Fruit fly (Drosophila melanogaster) whole organism, embryonic: ENCODE data around the gene nAChRalpha7.

Experiments used
- CG10543 ChIP-seq: fragments of 200-800 bp; sonication (Bioruptor generic); optimal IDR thresholded peaks from 3 replicates; lab custom pipeline; 2017; ENCODE audit warnings: missing biosample characterization, mild to moderate bottlenecking, missing genetic modification characterization, moderate library complexity
- CG10979 ChIP-seq: fragments of 200-800 bp; sonication (Bioruptor generic); optimal IDR thresholded peaks from 2 replicates; lab custom pipeline; 2018; ENCODE audit warnings: missing biosample characterization, mild to moderate bottlenecking, missing genetic modification characterization, moderate library complexity
- CG11504 ChIP-seq: fragments of 200-800 bp; sonication (Bioruptor generic); optimal IDR thresholded peaks from 3 replicates; lab custom pipeline; 2019; ENCODE audit warnings: missing biosample characterization, mild to moderate bottlenecking, missing genetic modification characterization, moderate library complexity
- CG11696 ChIP-seq: fragments of 200-800 bp; sonication (Bioruptor generic); IDR thresholded peaks from 2 replicates; pipeline ENCODE4 v1.3.6; 2022; ENCODE audit warnings: missing biosample characterization, missing genetic modification characterization
- CG12299 ChIP-seq: fragments of 200-800 bp; sonication (Bioruptor generic); optimal IDR thresholded peaks from 2 replicates; lab custom pipeline; 2018; ENCODE audit warnings: missing biosample characterization, mild to moderate bottlenecking, missing genetic modification characterization
- CG1529 ChIP-seq: fragments of 200-800 bp; sonication (Bioruptor generic); optimal IDR thresholded peaks from 3 replicates; lab custom pipeline; 2018; ENCODE audit warnings: missing biosample characterization, missing genetic modification characterization
- CG17568 ChIP-seq: fragments of 200-800 bp; sonication (Bioruptor generic); optimal IDR thresholded peaks from 2 replicates; lab custom pipeline; 2018; ENCODE audit warnings: missing biosample characterization, mild to moderate bottlenecking, missing genetic modification characterization, moderate library complexity
- CG18619 ChIP-seq: fragments of 200-800 bp; sonication (Bioruptor generic); optimal IDR thresholded peaks from 3 replicates; lab custom pipeline; 2017; ENCODE audit warnings: missing biosample characterization, mild to moderate bottlenecking, missing genetic modification characterization
- CG2199 ChIP-seq: fragments of 200-800 bp; sonication (Bioruptor generic); IDR thresholded peaks from 3 replicates; pipeline ENCODE4 v1.3.6; 2022; ENCODE audit warnings: missing biosample characterization, missing genetic modification characterization
- CG4404 ChIP-seq: fragments of 200-800 bp; sonication (Bioruptor generic); IDR thresholded peaks from 2 replicates; pipeline ENCODE4 v1.3.6; 2022; ENCODE audit warnings: missing biosample characterization, missing genetic modification characterization
- CG6791 ChIP-seq: fragments of 200-800 bp; sonication (Bioruptor generic); IDR thresholded peaks from 3 replicates; pipeline ENCODE4 v1.3.6; 2022; ENCODE audit warnings: missing biosample characterization, missing genetic modification characterization; ENCODE audit not compliant: partially characterized antibody
- CG7987 ChIP-seq: fragments of 200-800 bp; sonication (Bioruptor generic); optimal IDR thresholded peaks from 2 replicates; lab custom pipeline; 2018; ENCODE audit warnings: missing biosample characterization, mild to moderate bottlenecking, missing genetic modification characterization, moderate library complexity
- CG8290 ChIP-seq, 3 experiments: fragments of 200-800 bp; sonication (Bioruptor generic); optimal IDR thresholded peaks; 2 replicates each; lab custom pipeline; 2016 to 2019; ENCODE audit warnings: missing biosample characterization in 3 of 3, missing genetic modification characterization in 3 of 3, mild to moderate bottlenecking in 2 of 3, moderate library complexity in 1 of 3
- CG8944 ChIP-seq: fragments of 200-800 bp; sonication (Bioruptor generic); optimal IDR thresholded peaks from 3 replicates; lab custom pipeline; 2016; ENCODE audit warnings: missing biosample characterization, missing genetic modification characterization
- CG9437 ChIP-seq: fragments of 200-800 bp; sonication (Bioruptor generic); optimal IDR thresholded peaks from 2 replicates; lab custom pipeline; 2018; ENCODE audit warnings: missing biosample characterization, mild to moderate bottlenecking, missing genetic modification characterization
- CG9609 ChIP-seq: fragments of 200-800 bp; sonication (Bioruptor generic); optimal IDR thresholded peaks from 3 replicates; lab custom pipeline; 2016; ENCODE audit warnings: missing biosample characterization, missing genetic modification characterization
- CG9797 ChIP-seq: fragments of 200-800 bp; sonication (Bioruptor generic); optimal IDR thresholded peaks from 3 replicates; lab custom pipeline; 2018; ENCODE audit warnings: missing biosample characterization, mild to moderate bottlenecking, missing genetic modification characterization
- Dad ChIP-seq: fragments of 200-800 bp; sonication (Bioruptor generic); optimal IDR thresholded peaks from 3 replicates; lab custom pipeline; 2016; ENCODE audit warnings: missing biosample characterization, missing genetic modification characterization
- Dll ChIP-seq: fragments of 200-800 bp; sonication (Bioruptor generic); IDR thresholded peaks from 4 replicates; pipeline ENCODE4 v1.3.6; 2022; ENCODE audit warnings: missing biosample characterization, missing genetic modification characterization; ENCODE audit not compliant: partially characterized antibody
- ERR ChIP-seq: fragments of 200-800 bp; sonication (Bioruptor generic); optimal IDR thresholded peaks from 2 replicates; lab custom pipeline; 2016; ENCODE audit warnings: missing biosample characterization, missing genetic modification characterization
- HmgZ ChIP-seq: fragments of 200-800 bp; sonication (Bioruptor generic); optimal IDR thresholded peaks from 2 replicates; lab custom pipeline; 2018; ENCODE audit warnings: missing biosample characterization, mild to moderate bottlenecking, missing genetic modification characterization
- Hmr ChIP-seq: fragments of 200-800 bp; sonication (Bioruptor generic); optimal IDR thresholded peaks from 3 replicates; lab custom pipeline; 2017; ENCODE audit warnings: mild to moderate bottlenecking, missing biosample characterization, missing genetic modification reagents, missing genetic modification characterization
- NC2β ChIP-seq: fragments of 200-800 bp; sonication (Bioruptor generic); optimal IDR thresholded peaks from 2 replicates; lab custom pipeline; 2016; ENCODE audit warnings: missing biosample characterization, missing genetic modification characterization
- Neu2 ChIP-seq: fragments of 200-800 bp; sonication (Bioruptor generic); optimal IDR thresholded peaks from 3 replicates; lab custom pipeline; 2016; ENCODE audit warnings: missing biosample characterization, missing genetic modification characterization, borderline replicate concordance
- NfI ChIP-seq: fragments of 200-800 bp; sonication (Bioruptor generic); optimal IDR thresholded peaks from 3 replicates; lab custom pipeline; 2018; ENCODE audit warnings: missing biosample characterization, mild to moderate bottlenecking, missing genetic modification characterization, moderate library complexity
- PHDP ChIP-seq: fragments of 200-800 bp; sonication (Bioruptor generic); optimal IDR thresholded peaks from 3 replicates; lab custom pipeline; 2018; ENCODE audit warnings: missing biosample characterization, mild to moderate bottlenecking, missing genetic modification characterization, moderate library complexity
- Stat92E ChIP-seq, 3 experiments: fragments of >200 bp in 2 of 3; fragments of 200-800 bp in 1 of 3; sonication (Bioruptor generic) in 1 of 3; optimal IDR thresholded peaks; 2 replicates each; lab custom pipeline; 2017 to 2019; ENCODE audit warnings: missing biosample characterization in 3 of 3, missing genetic modification characterization in 3 of 3, mild to moderate bottlenecking in 1 of 3, moderate library complexity in 1 of 3
- Xrp1 ChIP-seq: fragments of 200-800 bp; sonication (Bioruptor generic); IDR thresholded peaks from 2 replicates; pipeline ENCODE4 v1.3.6; 2022; ENCODE audit warnings: missing biosample characterization, missing genetic modification characterization
- ac ChIP-seq: fragments of 200-800 bp; sonication (Bioruptor generic); optimal IDR thresholded peaks from 3 replicates; lab custom pipeline; 2017; ENCODE audit warnings: missing biosample characterization, mild to moderate bottlenecking, missing genetic modification characterization
- cas ChIP-seq: fragments of 200-800 bp; sonication (Bioruptor generic); IDR thresholded peaks from 2 replicates; pipeline ENCODE4 v1.3.6; 2022; ENCODE audit warnings: missing biosample characterization, missing genetic modification characterization
- dmrt11E ChIP-seq: fragments of 200-800 bp; sonication (Bioruptor generic); optimal IDR thresholded peaks from 3 replicates; lab custom pipeline; 2018; ENCODE audit warnings: missing biosample characterization, mild to moderate bottlenecking, missing genetic modification characterization, moderate library complexity
- fu2 ChIP-seq: fragments of 200-800 bp; sonication (Bioruptor generic); optimal IDR thresholded peaks from 2 replicates; lab custom pipeline; 2016; ENCODE audit warnings: missing biosample characterization, missing genetic modification characterization
- gem ChIP-seq: fragments of 200-800 bp; sonication (Bioruptor generic); optimal IDR thresholded peaks from 2 replicates; lab custom pipeline; 2019; ENCODE audit warnings: missing biosample characterization, mild to moderate bottlenecking, missing genetic modification characterization, moderate library complexity
- lab ChIP-seq: fragments of 200-800 bp; sonication (Bioruptor generic); optimal IDR thresholded peaks from 3 replicates; lab custom pipeline; 2017; ENCODE audit warnings: missing biosample characterization, missing genetic modification characterization, mild to moderate bottlenecking, moderate library complexity, missing genetic modification reagents
- lmd ChIP-seq: fragments of 200-800 bp; sonication (Bioruptor generic); IDR thresholded peaks from 2 replicates; pipeline ENCODE4 v1.3.6; 2022; ENCODE audit warnings: missing biosample characterization, missing genetic modification characterization
- mam ChIP-seq: fragments of 200-800 bp; sonication (Bioruptor generic); optimal IDR thresholded peaks from 3 replicates; lab custom pipeline; 2016; ENCODE audit warnings: missing biosample characterization, missing genetic modification characterization
- mirr ChIP-seq: fragments of 200-800 bp; sonication (Bioruptor generic); optimal IDR thresholded peaks from 3 replicates; lab custom pipeline; 2018; ENCODE audit warnings: missing biosample characterization, mild to moderate bottlenecking, missing genetic modification characterization
- nau ChIP-seq: fragments of 200-800 bp; sonication (Bioruptor generic); optimal IDR thresholded peaks from 3 replicates; lab custom pipeline; 2017; ENCODE audit warnings: missing biosample characterization, mild to moderate bottlenecking, missing genetic modification characterization, missing genetic modification reagents
- pan ChIP-seq, 4 experiments: fragments of >200 bp in 3 of 4; fragments of 200-800 bp in 1 of 4; sonication (Bioruptor generic) in 1 of 4; optimal IDR thresholded peaks in 3 of 4; IDR thresholded peaks in 1 of 4; 2 replicates each; pipeline versions ENCODE4 v1.3.6 to Lab custom; 2017 to 2022; ENCODE audit warnings: missing biosample characterization in 2 of 4, missing genetic modification characterization in 2 of 4, mixed read lengths in 1 of 4
- pnt ChIP-seq: fragments of 200-800 bp; sonication (Bioruptor generic); optimal IDR thresholded peaks from 3 replicates; lab custom pipeline; 2016; ENCODE audit warnings: missing biosample characterization, missing genetic modification characterization
- pum ChIP-seq: fragments of 200-800 bp; sonication (Bioruptor generic); optimal IDR thresholded peaks from 2 replicates; lab custom pipeline; 2016; ENCODE audit warnings: missing biosample characterization, missing genetic modification characterization
- run ChIP-seq: fragments of 200-800 bp; sonication (Bioruptor generic); optimal IDR thresholded peaks from 3 replicates; lab custom pipeline; 2018; ENCODE audit warnings: missing biosample characterization, mild to moderate bottlenecking, missing genetic modification characterization
- schlank ChIP-seq: fragments of 200-800 bp; sonication (Bioruptor generic); optimal IDR thresholded peaks from 2 replicates; lab custom pipeline; 2018; ENCODE audit warnings: missing biosample characterization, mild to moderate bottlenecking, missing genetic modification characterization
- scrt ChIP-seq: fragments of 200-800 bp; sonication (Bioruptor generic); optimal IDR thresholded peaks from 2 replicates; lab custom pipeline; 2018; ENCODE audit warnings: missing biosample characterization, mild to moderate bottlenecking, missing genetic modification characterization, moderate library complexity
- slbo ChIP-seq: fragments of 200-800 bp; sonication (Bioruptor generic); IDR thresholded peaks from 2 replicates; pipeline ENCODE4 v1.3.6; 2022; ENCODE audit warnings: missing biosample characterization, missing genetic modification characterization
- slp2 ChIP-seq: fragments of 200-800 bp; sonication (Bioruptor generic); optimal IDR thresholded peaks from 2 replicates; lab custom pipeline; 2016; ENCODE audit warnings: missing biosample characterization, missing genetic modification characterization
- sob ChIP-seq: fragments of 200-800 bp; sonication (Bioruptor generic); IDR thresholded peaks from 2 replicates; pipeline ENCODE4 v1.3.6; 2022; ENCODE audit warnings: missing biosample characterization, missing genetic modification characterization
- sqz ChIP-seq: fragments of 200-800 bp; sonication (Bioruptor generic); optimal IDR thresholded peaks from 3 replicates; lab custom pipeline; 2018; ENCODE audit warnings: missing biosample characterization, mild to moderate bottlenecking, missing genetic modification characterization
- ssp ChIP-seq: fragments of 200-800 bp; sonication (Bioruptor generic); IDR thresholded peaks from 2 replicates; pipeline ENCODE4 v1.3.6; 2022; ENCODE audit warnings: missing biosample characterization, missing genetic modification characterization
- tio ChIP-seq: fragments of 200-800 bp; sonication (Bioruptor generic); optimal IDR thresholded peaks from 2 replicates; lab custom pipeline; 2017; ENCODE audit warnings: missing biosample characterization, missing genetic modification characterization, inconsistent platforms
- ttk ChIP-seq: fragments of 200-800 bp; sonication (Bioruptor generic); IDR thresholded peaks from 2 replicates; pipeline ENCODE4 v2.1.2; 2022; ENCODE audit warnings: missing biosample characterization, missing genetic modification characterization
- wek ChIP-seq: fragments of 200-800 bp; sonication (Bioruptor generic); optimal IDR thresholded peaks from 3 replicates; lab custom pipeline; 2018; ENCODE audit warnings: missing biosample characterization, mild to moderate bottlenecking, missing genetic modification characterization, moderate library complexity

The nAChRalpha7 gene

DNA sequence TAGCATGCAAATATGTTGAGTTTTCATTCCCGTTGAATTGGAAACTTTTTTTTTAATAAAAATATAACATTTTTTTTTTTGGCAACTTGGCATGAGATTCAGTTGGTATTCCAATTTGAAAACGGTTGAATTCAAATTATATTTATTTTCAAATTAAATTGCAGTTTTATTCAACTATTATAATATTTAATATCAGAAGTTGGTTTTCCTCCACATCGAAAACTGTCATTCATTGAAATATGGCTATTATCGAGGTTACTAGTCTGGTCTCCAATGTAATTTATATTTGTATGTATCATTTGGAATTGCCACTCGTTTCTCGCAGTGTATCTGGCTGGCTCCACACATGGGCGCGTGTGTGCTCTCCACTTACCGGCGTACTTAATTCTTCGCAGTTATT, 21.6 kb upstream of the nAChRalpha7 start (continued):
- no peak for TF ChIP-seq CG18619
- no peak for TF ChIP-seq CG1529 (GFP tag; lab: Kevin White, UChicago)
- no peak for TF ChIP-seq scrt (GFP tag; lab: Kevin White, UChicago)
- TF ChIP-seq run (tag; lab: Kevin White, UChicago) = no peak
- no peak for TF ChIP-seq CG17568 (GFP tag; lab: Kevin White, UChicago)
- no peak for TF ChIP-seq CG10543
- no peak for TF ChIP-seq lab
- no peak for TF ChIP-seq pan (optimal IDR thresholded peaks at IDR 0.05; lab: Kevin White, UChicago)
- TF ChIP-seq pan (GFP tag; optimal IDR thresholded peaks at IDR 0.05 in 1 of 2, IDR thresholded peaks at IDR 0.05 in 1 of 2) = no peak
- TF ChIP-seq Dll (GFP tag; lab: Robert Waterston, UW) = no peak
- no peak for TF ChIP-seq sob (GFP tag; lab: Robert Waterston, UW)
- TF ChIP-seq CG6791 (GFP tag; lab: Robert Waterston, UW) = no peak
- TF ChIP-seq wek (GFP tag; lab: Kevin White, UChicago) = no peak
- no peak for TF ChIP-seq Hmr (GFP tag; lab: Kevin White, UChicago)
- TF ChIP-seq Xrp1 = 0 out of 2 replicates have a peak, but pooled peaks have one; percentile 13
- TF ChIP-seq CG11696 (GFP tag; lab: Robert Waterston, UW) = no peak
- peak; percentile 47 for TF ChIP-seq gem (tag; lab: Kevin White, UChicago)
- TF ChIP-seq CG4404 = no peak
- peak; percentile 23 for TF ChIP-seq CG11504 (tag; lab: Kevin White, UChicago)
- no peak for TF ChIP-seq NC2β (GFP tag; lab: Kevin White, UChicago)
- TF ChIP-seq dmrt11E (tag; lab: Kevin White, UChicago) = peak; percentile 43
- no peak for TF ChIP-seq HmgZ
- no peak for TF ChIP-seq slp2
- TF ChIP-seq nau (GFP tag; lab: Kevin White, UChicago) = no peak
- TF ChIP-seq ssp (GFP tag; lab: Robert Waterston, UW) = no peak
- no peak for TF ChIP-seq Stat92E (GFP tag; optimal IDR thresholded peaks at IDR 0.05; lab: Kevin White, UChicago)
- no peak for TF ChIP-seq slbo (GFP tag; lab: Robert Waterston, UW)
- no peak for TF ChIP-seq CG9797 (GFP tag; lab: Kevin White, UChicago)
- no peak for TF ChIP-seq Neu2
- no peak for TF ChIP-seq pum
- no peak for TF ChIP-seq CG8944 (GFP tag; lab: Kevin White, UChicago)
- no peak for TF ChIP-seq PHDP
- no peak for TF ChIP-seq pnt (GFP tag; lab: Kevin White, UChicago)
- no peak for TF ChIP-seq cas
- no peak for TF ChIP-seq CG7987
- no peak for TF ChIP-seq CG8290 (GFP tag; optimal IDR thresholded peaks at IDR 0.05; lab: Kevin White, UChicago)
- TF ChIP-seq CG8290 (tag; optimal IDR thresholded peaks at IDR 0.05; lab: Kevin White, UChicago) = no peak
- no peak for TF ChIP-seq CG9609 (GFP tag; lab: Kevin White, UChicago)
- TF ChIP-seq ttk (GFP tag; lab: Robert Waterston, UW) = no peak
- no peak for TF ChIP-seq lmd
- no peak for TF ChIP-seq mirr (GFP tag; lab: Kevin White, UChicago)

dm6 chrX:19364034-19364433, 15.8 kb upstream of the nAChRalpha7 start:
- TF ChIP-seq CG12299 (tag; lab: Kevin White, UChicago) (no peak), Hmr (GFP tag; lab: Kevin White, UChicago) (no peak), ac (GFP tag; lab: Kevin White, UChicago) (no peak), CG9437 (GFP tag; lab: Kevin White, UChicago) (no peak), schlank (no peak), fu2 (no peak), tio (GFP tag; lab: Kevin White, UChicago) (no peak), sqz (GFP tag; lab: Kevin White, UChicago) (peak; percentile 27), Dad (GFP tag; lab: Kevin White, UChicago) (no peak), CG10979 (tag; lab: Kevin White, UChicago) (no peak), mam (GFP tag; lab: Kevin White, UChicago) (no peak), NfI (no peak), ERR (GFP tag; lab: Kevin White, UChicago) (no peak), CG2199 (GFP tag; lab: Robert Waterston, UW) (peak; percentile 70; the same call in 1 of the 3 replicates)
